Worm (Caenorhabditis elegans): ENCODE results near the gene pkhm-2.
A peak's percentile ranks its signal among the peaks of the same experiment; 100 is the strongest.

Gene pkhm-2

DNA sequence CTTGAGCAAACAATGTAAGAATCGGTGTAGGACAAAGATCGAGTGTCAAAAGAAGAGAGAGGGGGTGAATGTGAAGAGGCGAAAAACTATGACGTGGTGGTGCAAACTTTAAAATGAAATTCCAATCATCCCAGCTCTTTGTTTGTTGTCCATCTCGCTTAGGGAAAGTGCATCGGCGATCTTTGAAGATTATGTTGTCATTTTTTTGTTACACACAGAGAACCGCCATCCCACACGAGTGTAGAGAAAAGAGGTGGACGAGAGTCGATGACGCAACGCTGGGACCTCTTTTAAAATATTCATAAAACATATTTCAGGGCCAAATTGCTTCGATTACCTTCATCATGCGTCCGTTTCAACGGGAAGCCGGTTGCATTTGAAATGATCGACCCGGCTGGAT lies 10.1 kb upstream of the pkhm-2 start:
- no peak for TF ChIP-seq unc-3 (GFP tag; conservative IDR thresholded peaks at IDR 0.05)
- TF ChIP-seq unc-3 (tag; optimal IDR thresholded peaks at IDR 0.05): no peak
- no peak for TF ChIP-seq tbx-7 (tag; optimal IDR thresholded peaks at IDR 0.05)

DNA sequence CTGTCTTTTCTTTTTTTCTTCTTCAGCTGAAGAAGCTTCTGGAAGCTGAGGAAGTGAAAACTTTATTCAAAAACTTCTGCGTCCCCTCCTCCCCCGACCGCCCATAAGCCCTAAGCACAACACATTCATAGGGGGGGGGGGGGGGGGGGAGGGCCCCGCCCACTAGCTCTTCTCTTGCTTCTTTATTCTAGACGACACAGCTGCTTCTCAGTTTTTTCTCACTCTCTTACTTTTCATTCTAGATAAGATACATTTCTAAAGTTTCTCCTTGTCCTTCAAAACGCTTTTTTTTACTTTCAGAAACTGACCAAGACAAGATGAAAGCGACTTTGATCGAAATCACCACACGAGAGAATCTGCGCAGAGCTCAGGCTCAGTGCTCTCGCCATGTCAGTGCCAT lies 8.6 kb upstream of the pkhm-2 start, which contains the start of gene T10B10.4:
Gene T10B10.4, plus strand, starts transcription at position 301 of the 400 bp plus-strand sequence.
- TF ChIP-seq K02D7.2 (tag; optimal IDR thresholded peaks at IDR 0.05) (no peak), odd-2 (tag; optimal IDR thresholded peaks at IDR 0.05) (no peak), fax-1 (tag; optimal IDR thresholded peaks at IDR 0.05) (no peak), hlh-8 (tag; optimal IDR thresholded peaks at IDR 0.05) (no peak), ceh-22 (tag; optimal IDR thresholded peaks at IDR 0.05) (no peak), fkh-10 (GFP tag; optimal IDR thresholded peaks at IDR 0.05) (no peak), hlh-30 (tag; optimal IDR thresholded peaks at IDR 0.05; ENCODE audit: insufficient read depth) (no peak), pha-2 (tag; optimal IDR thresholded peaks at IDR 0.05) (no peak), pax-1 (tag; optimal IDR thresholded peaks at IDR 0.05) (no peak), Y22D7AL.16 (tag; optimal IDR thresholded peaks at IDR 0.05) (no peak), syd-9 (tag; optimal IDR thresholded peaks at IDR 0.05) (no peak), gmeb-2 (tag; optimal IDR thresholded peaks at IDR 0.05) (no peak), ceh-24 (tag; optimal IDR thresholded peaks at IDR 0.05) (no peak)

DNA sequence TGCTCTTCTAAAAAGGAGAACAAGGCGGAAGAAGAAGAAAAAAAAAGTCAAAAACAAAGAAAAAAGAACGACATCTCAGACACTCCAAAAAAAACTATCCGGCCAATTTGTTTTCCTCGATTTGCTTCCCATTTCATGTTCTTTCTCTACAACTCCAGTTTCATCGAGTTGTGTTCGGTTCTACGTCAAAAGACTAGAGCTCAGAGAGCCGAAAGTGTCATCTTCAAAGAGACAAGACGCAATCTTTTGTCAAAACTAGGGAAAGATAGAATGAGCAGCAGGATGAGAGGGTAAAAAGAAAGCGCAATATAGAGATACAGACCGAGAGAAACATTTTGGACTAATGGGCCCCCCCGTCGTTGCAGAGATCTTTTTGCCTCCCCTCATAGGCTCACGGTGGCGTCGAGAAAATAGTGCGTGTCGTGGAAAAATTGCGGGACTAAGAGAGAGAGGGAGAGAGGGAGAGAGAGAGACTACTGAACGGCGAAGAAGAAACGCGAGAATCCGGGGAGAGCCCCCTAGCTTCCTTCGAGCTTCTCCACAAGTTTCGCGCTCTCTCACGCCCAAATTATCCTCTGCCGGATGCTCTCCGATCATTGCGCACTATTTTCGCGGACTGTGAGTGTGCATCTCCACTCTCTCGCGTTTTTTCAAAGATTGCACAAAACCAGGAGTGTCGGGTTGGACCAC lies 7.9 kb upstream of the pkhm-2 start:
- TF ChIP-seq unc-42 (tag; optimal IDR thresholded peaks at IDR 0.05): peak; percentile 89
- TF ChIP-seq ceh-30 (tag; optimal IDR thresholded peaks at IDR 0.05): no peak
- TF ChIP-seq rnt-1 (tag; optimal IDR thresholded peaks at IDR 0.05): peak; percentile 62
- peak; percentile 91 for TF ChIP-seq ceh-31 (tag; optimal IDR thresholded peaks at IDR 0.05)
- TF ChIP-seq ceh-14 (tag; optimal IDR thresholded peaks at IDR 0.05): peak; percentile 59
- TF ChIP-seq tbx-2 (tag; optimal IDR thresholded peaks at IDR 0.05): peak; percentile 74
- TF ChIP-seq pros-1 (tag; optimal IDR thresholded peaks at IDR 0.05): no peak
- TF ChIP-seq ceh-18 (tag; optimal IDR thresholded peaks at IDR 0.05): peak; percentile 94
- no peak for TF ChIP-seq pag-3 (tag; optimal IDR thresholded peaks at IDR 0.05; ENCODE audit: borderline replicate concordance)
- peak; percentile 15 for TF ChIP-seq pat-9 (tag; optimal IDR thresholded peaks at IDR 0.05)
- peak; percentile 74 for TF ChIP-seq ceh-34 (tag; optimal IDR thresholded peaks at IDR 0.05)
- TF ChIP-seq hlh-8 (tag; optimal IDR thresholded peaks at IDR 0.05): peak; percentile 22
- TF ChIP-seq F13H6.1 (tag; optimal IDR thresholded peaks at IDR 0.05): peak; percentile 7
- TF ChIP-seq madf-2 (tag; optimal IDR thresholded peaks at IDR 0.05): no peak
- TF ChIP-seq unc-86 (tag; optimal IDR thresholded peaks at IDR 0.05): no peak
- no peak for TF ChIP-seq lin-11 (tag; optimal IDR thresholded peaks at IDR 0.05)
- TF ChIP-seq syd-9 (tag; optimal IDR thresholded peaks at IDR 0.05): peak; percentile 56
- peak; percentile 59 for TF ChIP-seq ref-2 (tag; optimal IDR thresholded peaks at IDR 0.05)
- no peak for TF ChIP-seq fkh-10 (GFP tag; optimal IDR thresholded peaks at IDR 0.05)
- peak; percentile 55 for TF ChIP-seq ceh-19 (GFP tag; optimal IDR thresholded peaks at IDR 0.05)
- TF ChIP-seq lim-6 (tag; optimal IDR thresholded peaks at IDR 0.05): peak; percentile 8
- peak; percentile 39 for TF ChIP-seq C08G9.2 (tag; optimal IDR thresholded peaks at IDR 0.05)
- peak; percentile 63 for TF ChIP-seq sdc-2 (tag; optimal IDR thresholded peaks at IDR 0.05)
- no peak for TF ChIP-seq unc-3 (GFP tag; conservative IDR thresholded peaks at IDR 0.05)
- peak; percentile 30 for TF ChIP-seq unc-3 (tag; optimal IDR thresholded peaks at IDR 0.05)
- peak; percentile 66 for TF ChIP-seq nfya-1 (tag; optimal IDR thresholded peaks at IDR 0.05)

DNA sequence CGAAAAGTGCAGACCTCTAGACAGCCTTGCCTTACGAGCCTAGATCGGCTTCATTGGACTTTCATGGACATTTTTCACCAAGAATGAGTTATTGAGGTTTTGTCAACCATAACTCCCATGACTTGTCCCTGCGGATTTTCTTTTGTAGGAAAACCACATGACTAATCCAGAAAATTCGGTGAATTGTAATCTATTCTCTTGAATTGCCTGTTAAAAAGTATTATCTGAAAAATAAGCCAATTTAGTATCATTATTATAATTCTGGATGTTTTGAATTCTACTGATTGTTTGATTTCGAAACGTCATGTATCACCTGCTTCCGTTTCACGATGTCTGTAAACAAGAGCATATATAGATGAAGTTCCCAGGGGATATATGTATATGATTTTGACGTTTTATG lies 7.2 kb upstream of the pkhm-2 start:
- TF ChIP-seq T23F11.4 (GFP tag; optimal IDR thresholded peaks at IDR 0.05): no peak

Data from whole organism, late embryonic.